Worm (Caenorhabditis elegans) whole organism, L3 larva: ENCODE data around the gene mnp-1.

Source experiments
- aly-2 ChIP-seq: fragments of 150-350 bp; optimal IDR thresholded peaks from 2 replicates; lab custom pipeline; 2014; ENCODE audit warnings: missing biosample characterization, missing genetic modification characterization
- egl-27 ChIP-seq: sonication (generic microtip); optimal IDR thresholded peaks from 4 replicates; lab custom pipeline; 2017; ENCODE audit warnings: missing biosample characterization, missing genetic modification reagents, missing genetic modification characterization
- mml-1 ChIP-seq: fragments of 150-350 bp; sonication (generic microtip); optimal IDR thresholded peaks from 3 replicates; lab custom pipeline; 2014; ENCODE audit warnings: missing biosample characterization, missing genetic modification characterization
- nhr-11 ChIP-seq: fragments of 150-350 bp; optimal IDR thresholded peaks from 2 replicates; lab custom pipeline; 2014; ENCODE audit warnings: missing biosample characterization, missing genetic modification characterization
- nhr-237 ChIP-seq: fragments of 150-350 bp; optimal IDR thresholded peaks from 2 replicates; lab custom pipeline; 2014; ENCODE audit warnings: missing biosample characterization, missing genetic modification characterization
- skn-1 ChIP-seq: fragments of 150-350 bp; optimal IDR thresholded peaks from 2 replicates; lab custom pipeline; 2014; ENCODE audit warnings: missing biosample characterization, missing genetic modification characterization
- tbx-2 ChIP-seq: sonication (generic microtip); optimal IDR thresholded peaks from 2 replicates; lab custom pipeline; 2016; ENCODE audit warnings: mild to moderate bottlenecking, missing genetic modification characterization, missing compliant biosample characterization
- unc-62 ChIP-seq: fragments of 150-350 bp; sonication (generic microtip); optimal IDR thresholded peaks from 4 replicates; lab custom pipeline; 2014; ENCODE audit warnings: missing biosample characterization, missing genetic modification reagents, missing genetic modification characterization
- ztf-11 ChIP-seq: fragments of 150-350 bp; optimal IDR thresholded peaks from 2 replicates; lab custom pipeline; 2014; ENCODE audit warnings: missing biosample characterization, missing genetic modification characterization

DNA sequence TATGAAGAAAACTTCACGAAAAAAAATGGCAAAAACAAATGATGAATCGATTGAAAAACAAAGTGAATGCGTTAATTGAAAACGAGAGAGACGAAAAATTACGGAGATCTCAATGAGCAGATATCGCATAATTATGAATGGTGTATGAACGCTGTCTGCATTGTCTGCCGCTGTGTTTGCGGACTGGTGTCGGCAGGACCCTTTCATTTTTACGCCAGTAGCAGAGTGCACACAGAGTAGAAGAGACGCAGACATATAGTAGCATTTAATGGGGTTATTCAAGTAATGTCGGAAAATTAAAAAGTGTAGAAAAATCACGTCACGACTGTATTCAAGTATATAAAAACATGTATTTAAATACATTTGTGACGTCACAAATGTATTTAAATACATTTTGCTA is 24.4 kb downstream of the mnp-1 start:
- TF ChIP-seq mml-1 (tag; lab: Kevin White, UChicago): no peak
- TF ChIP-seq ztf-11 (tag; lab: Kevin White, UChicago): no peak
- no peak for TF ChIP-seq nhr-237
- no peak for TF ChIP-seq egl-27 (tag; lab: Kevin White, UChicago)
- TF ChIP-seq unc-62 (GFP tag; lab: Kevin White, UChicago): no peak
- TF ChIP-seq skn-1 (tag; lab: Kevin White, UChicago): no peak
- no peak for TF ChIP-seq aly-2 (tag; lab: Kevin White, UChicago)
- TF ChIP-seq tbx-2 (tag; lab: Kevin White, UChicago): no peak
- TF ChIP-seq nhr-11 (tag; lab: Kevin White, UChicago): no peak
